Worm (Caenorhabditis elegans) whole organism, L4/young adult: ENCODE results near the gene cey-1.

Experiments
- W03F9.2 ChIP-seq: fragments of 150-350 bp; optimal IDR thresholded peaks from 2 replicates; lab custom pipeline; 2014; ENCODE audit warnings: missing biosample characterization, missing genetic modification characterization
- dao-5 ChIP-seq: sonication (generic microtip); optimal IDR thresholded peaks from 2 replicates; lab custom pipeline; 2016; ENCODE audit warnings: missing genotype, missing genetic modification characterization, moderate library complexity, missing compliant biosample characterization
- him-1 ChIP-seq: sonication (generic microtip); optimal IDR thresholded peaks from 2 replicates; lab custom pipeline; 2016; ENCODE audit warnings: missing genotype, missing genetic modification reagents, missing genetic modification characterization, missing compliant biosample characterization

- TF ChIP-seq him-1 (tag; lab: Kevin White, UChicago) (no peak), dao-5 (no peak), W03F9.2 (tag; lab: Kevin White, UChicago) (no peak)
These were observed 47.1 kb upstream of the cey-1 start for ce11 chrII:11088137-11088536.
